Fruit fly (Drosophila melanogaster) whole organism, embryonic: ENCODE results near the gene Rtnl1.

ENCODE experiments used
- Antp ChIP-seq: fragments of 200-800 bp; sonication (Bioruptor generic); optimal IDR thresholded peaks from 3 replicates; lab custom pipeline; 2016; ENCODE audit warnings: missing biosample characterization, missing genetic modification characterization
- Bgb ChIP-seq: fragments of 200-800 bp; sonication (Bioruptor generic); IDR thresholded peaks from 2 replicates; pipeline ENCODE4 v1.3.6; 2022; ENCODE audit warnings: missing biosample characterization, missing genetic modification characterization; ENCODE audit not compliant: partially characterized antibody
- CG10274 ChIP-seq: fragments of 200-800 bp; sonication (Bioruptor generic); optimal IDR thresholded peaks from 3 replicates; lab custom pipeline; 2017; ENCODE audit warnings: missing biosample characterization, mild to moderate bottlenecking, missing genetic modification characterization
- CG11456 ChIP-seq: fragments of 200-800 bp; sonication (Bioruptor generic); IDR thresholded peaks from 3 replicates; pipeline ENCODE4 v1.3.6; 2022; ENCODE audit warnings: missing biosample characterization, missing genetic modification characterization
- CG11723 ChIP-seq: fragments of 200-800 bp; sonication (Bioruptor generic); optimal IDR thresholded peaks from 2 replicates; lab custom pipeline; 2017; ENCODE audit warnings: missing biosample characterization, mild to moderate bottlenecking, missing genetic modification characterization
- CG12155 ChIP-seq: fragments of 200-800 bp; sonication (Bioruptor generic); optimal IDR thresholded peaks from 3 replicates; lab custom pipeline; 2016; ENCODE audit warnings: missing biosample characterization, missing genetic modification characterization
- CG13894 ChIP-seq: fragments of 200-800 bp; sonication (Bioruptor generic); optimal IDR thresholded peaks from 3 replicates; lab custom pipeline; 2018; ENCODE audit warnings: missing biosample characterization, mild to moderate bottlenecking, missing genetic modification characterization, moderate library complexity
- CG14965 ChIP-seq: fragments of 200-800 bp; sonication (Bioruptor generic); optimal IDR thresholded peaks from 2 replicates; lab custom pipeline; 2016; ENCODE audit warnings: missing biosample characterization, missing genetic modification characterization, borderline replicate concordance
- CG17359 ChIP-seq: fragments of 200-800 bp; sonication (Bioruptor generic); optimal IDR thresholded peaks from 3 replicates; lab custom pipeline; 2018; ENCODE audit warnings: missing biosample characterization, mild to moderate bottlenecking, missing genetic modification characterization, moderate library complexity
- CG18011 ChIP-seq: fragments of 200-800 bp; sonication (Bioruptor generic); optimal IDR thresholded peaks from 2 replicates; lab custom pipeline; 2017; ENCODE audit warnings: missing biosample characterization, missing genetic modification characterization, mild to moderate bottlenecking, moderate library complexity, missing genotype
- CG2889 ChIP-seq: fragments of 200-800 bp; sonication (Bioruptor generic); IDR thresholded peaks from 3 replicates; pipeline ENCODE4 v1.3.6; 2022; ENCODE audit warnings: missing biosample characterization, missing genetic modification characterization
- CG6272 ChIP-seq: fragments of 200-800 bp; sonication (Bioruptor generic); IDR thresholded peaks from 2 replicates; pipeline ENCODE4 v1.3.6; 2022; ENCODE audit warnings: missing biosample characterization, missing genetic modification characterization
- CG6813 ChIP-seq: fragments of 200-800 bp; sonication (Bioruptor generic); optimal IDR thresholded peaks from 2 replicates; lab custom pipeline; 2017; ENCODE audit warnings: missing biosample characterization, missing genetic modification characterization, mild to moderate bottlenecking, moderate library complexity, missing genetic modification reagents
- CG9437 ChIP-seq: fragments of 200-800 bp; sonication (Bioruptor generic); optimal IDR thresholded peaks from 2 replicates; lab custom pipeline; 2018; ENCODE audit warnings: missing biosample characterization, mild to moderate bottlenecking, missing genetic modification characterization
- D19A ChIP-seq: fragments of 200-800 bp; optimal IDR thresholded peaks from 3 replicates; lab custom pipeline; 2019; ENCODE audit warnings: missing biosample characterization, mild to moderate bottlenecking, missing genetic modification characterization, moderate library complexity
- Dad ChIP-seq: fragments of 200-800 bp; sonication (Bioruptor generic); optimal IDR thresholded peaks from 3 replicates; lab custom pipeline; 2016; ENCODE audit warnings: missing biosample characterization, missing genetic modification characterization
- Dip2 ChIP-seq: fragments of 200-800 bp; sonication (Bioruptor generic); IDR thresholded peaks from 2 replicates; pipeline ENCODE4 v1.3.6; 2022; ENCODE audit warnings: missing biosample characterization, missing genetic modification characterization
- E2f2 ChIP-seq: fragments of 200-800 bp; sonication (Bioruptor generic); IDR thresholded peaks from 2 replicates; pipeline ENCODE4 v1.3.6; 2022; ENCODE audit warnings: missing biosample characterization, missing genetic modification characterization
- Ets65A ChIP-seq: fragments of 200-800 bp; sonication (Bioruptor generic); peaks from one replicate; lab custom pipeline; 2016; ENCODE audit warnings: missing biosample characterization, missing genetic modification characterization
- Fer1 ChIP-seq: fragments of 200-800 bp; sonication (Bioruptor generic); optimal IDR thresholded peaks from 2 replicates; lab custom pipeline; 2017; ENCODE audit warnings: missing biosample characterization, mild to moderate bottlenecking, missing genetic modification characterization
- Gsc ChIP-seq: fragments of 200-800 bp; sonication (Bioruptor generic); IDR thresholded peaks from 2 replicates; pipeline ENCODE4 v1.3.6; 2022; ENCODE audit warnings: missing biosample characterization, missing genetic modification characterization
- Hmx ChIP-seq: fragments of 200-800 bp; sonication (Bioruptor generic); optimal IDR thresholded peaks from 2 replicates; lab custom pipeline; 2016; ENCODE audit warnings: missing biosample characterization, missing genetic modification characterization
- Hr3 ChIP-seq: fragments of 200-800 bp; sonication (Bioruptor generic); optimal IDR thresholded peaks from 3 replicates; lab custom pipeline; 2016; ENCODE audit warnings: missing biosample characterization, missing genetic modification characterization
- MBD-R2 ChIP-seq: fragments of 200-800 bp; sonication (Bioruptor generic); IDR thresholded peaks from 2 replicates; pipeline ENCODE4 v1.3.6; 2022; ENCODE audit warnings: missing biosample characterization, missing genetic modification characterization
- Max ChIP-seq: fragments of 200-800 bp; sonication (Bioruptor generic); optimal IDR thresholded peaks from 2 replicates; lab custom pipeline; 2016; ENCODE audit warnings: missing biosample characterization, mild to moderate bottlenecking, missing genetic modification characterization
- Poxn ChIP-seq: fragments of 200-800 bp; sonication (Bioruptor generic); IDR thresholded peaks from 2 replicates; pipeline ENCODE4 v1.3.6; 2022; ENCODE audit warnings: missing biosample characterization, missing genetic modification characterization
- Sox100B ChIP-seq: fragments of 200-800 bp; sonication (Bioruptor generic); optimal IDR thresholded peaks from 3 replicates; lab custom pipeline; 2018; ENCODE audit warnings: missing biosample characterization, mild to moderate bottlenecking, missing genetic modification characterization
- al ChIP-seq: fragments of 200-800 bp; sonication (Bioruptor generic); IDR thresholded peaks from 2 replicates; pipeline ENCODE4 v1.3.6; 2022; ENCODE audit warnings: missing biosample characterization, missing genetic modification characterization
- amos ChIP-seq: fragments of 200-800 bp; sonication (Bioruptor generic); IDR thresholded peaks from 2 replicates; pipeline ENCODE4 v1.3.6; 2022; ENCODE audit warnings: missing biosample characterization, missing genetic modification characterization; ENCODE audit not compliant: partially characterized antibody
- ase ChIP-seq: fragments of 200-800 bp; sonication (Bioruptor generic); IDR thresholded peaks from 3 replicates; pipeline ENCODE4 v1.3.6; 2022; ENCODE audit warnings: missing biosample characterization, missing genetic modification characterization
- bcd ChIP-seq: fragments of 200-800 bp; sonication (Bioruptor generic); optimal IDR thresholded peaks from 2 replicates; lab custom pipeline; 2017; ENCODE audit warnings: missing biosample characterization, mild to moderate bottlenecking, missing genetic modification characterization
- chn ChIP-seq: fragments of 200-800 bp; sonication (Bioruptor generic); optimal IDR thresholded peaks from 2 replicates; lab custom pipeline; 2016; ENCODE audit warnings: missing biosample characterization, missing genetic modification characterization
- dati ChIP-seq: fragments of 200-800 bp; sonication (Bioruptor generic); IDR thresholded peaks from 2 replicates; pipeline ENCODE4 v1.3.6; 2022; ENCODE audit warnings: missing biosample characterization, missing genetic modification characterization
- ftz-f1 ChIP-seq: fragments of 200-800 bp; sonication (Bioruptor generic); optimal IDR thresholded peaks from 2 replicates; lab custom pipeline; 2016; ENCODE audit warnings: missing biosample characterization, missing genetic modification characterization
- gce ChIP-seq: fragments of 200-800 bp; sonication (Bioruptor generic); IDR thresholded peaks from 3 replicates; pipeline ENCODE4 v1.3.6; 2022; ENCODE audit warnings: missing biosample characterization, missing genetic modification characterization
- gcm2 ChIP-seq: fragments of 200-800 bp; sonication (Bioruptor generic); optimal IDR thresholded peaks from 2 replicates; lab custom pipeline; 2016; ENCODE audit warnings: missing biosample characterization, missing genetic modification characterization
- hb ChIP-seq: fragments of 200-800 bp; sonication (Bioruptor generic); IDR thresholded peaks from 3 replicates; pipeline ENCODE4 v1.3.6; 2022; ENCODE audit warnings: missing biosample characterization, missing genetic modification characterization; ENCODE audit not compliant: partially characterized antibody
- inv ChIP-seq: fragments of 200-800 bp; sonication (Bioruptor generic); IDR thresholded peaks from 2 replicates; pipeline ENCODE4 v1.3.6; 2022; ENCODE audit warnings: missing biosample characterization, missing genetic modification characterization; ENCODE audit not compliant: partially characterized antibody
- jing ChIP-seq: fragments of 200-800 bp; sonication (Bioruptor generic); optimal IDR thresholded peaks from 2 replicates; lab custom pipeline; 2018; ENCODE audit warnings: missing biosample characterization, mild to moderate bottlenecking, missing genetic modification characterization
- kay ChIP-seq: fragments of 200-800 bp; sonication (Bioruptor generic); optimal IDR thresholded peaks from 2 replicates; lab custom pipeline; 2016; ENCODE audit warnings: missing biosample characterization, missing genetic modification characterization
- nau ChIP-seq: fragments of 200-800 bp; sonication (Bioruptor generic); optimal IDR thresholded peaks from 3 replicates; lab custom pipeline; 2017; ENCODE audit warnings: missing biosample characterization, mild to moderate bottlenecking, missing genetic modification characterization, missing genetic modification reagents
- onecut ChIP-seq: fragments of 200-800 bp; sonication (Bioruptor generic); IDR thresholded peaks from 2 replicates; pipeline ENCODE4 v1.3.6; 2022; ENCODE audit warnings: missing biosample characterization, missing genetic modification characterization
- otp ChIP-seq: fragments of 200-800 bp; sonication (Bioruptor generic); IDR thresholded peaks from 3 replicates; pipeline ENCODE4, ENCODE4 v1.3.6; 2022; ENCODE audit warnings: missing biosample characterization, missing genetic modification characterization
- pho ChIP-seq: fragments of 200-800 bp; sonication (Bioruptor generic); optimal IDR thresholded peaks from 2 replicates; lab custom pipeline; 2016; ENCODE audit warnings: missing biosample characterization, missing genetic modification characterization
- prd ChIP-seq, 3 experiments: fragments of >200 bp in 2 of 3; fragments of 200-800 bp in 1 of 3; sonication (Bioruptor generic) in 1 of 3; optimal IDR thresholded peaks in 2 of 3; IDR thresholded peaks in 1 of 3; 2 replicates in 2 of 3; 3 replicates in 1 of 3; pipeline versions ENCODE4 v1.3.6 to Lab custom; 2017 to 2022; ENCODE audit warnings: missing biosample characterization in 1 of 3, missing genetic modification characterization in 1 of 3
- pros ChIP-seq: fragments of 200-800 bp; sonication (Bioruptor generic); optimal IDR thresholded peaks from 3 replicates; lab custom pipeline; 2019; ENCODE audit warnings: missing biosample characterization, mild to moderate bottlenecking, missing genetic modification characterization, moderate library complexity
- pzg ChIP-seq: fragments of 200-800 bp; sonication (Bioruptor generic); optimal IDR thresholded peaks from 3 replicates; lab custom pipeline; 2018; ENCODE audit warnings: missing biosample characterization, mild to moderate bottlenecking, missing genetic modification characterization, moderate library complexity
- rib ChIP-seq: fragments of 200-800 bp; sonication (Bioruptor generic); IDR thresholded peaks from 2 replicates; pipeline ENCODE4 v1.3.6; 2022; ENCODE audit warnings: missing biosample characterization, missing genetic modification characterization
- ssp ChIP-seq: fragments of 200-800 bp; sonication (Bioruptor generic); IDR thresholded peaks from 2 replicates; pipeline ENCODE4 v1.3.6; 2022; ENCODE audit warnings: missing biosample characterization, missing genetic modification characterization
- ttk ChIP-seq: fragments of 200-800 bp; sonication (Bioruptor generic); IDR thresholded peaks from 2 replicates; pipeline ENCODE4 v2.1.2; 2022; ENCODE audit warnings: missing biosample characterization, missing genetic modification characterization
- zfh2 ChIP-seq: fragments of 200-800 bp; sonication (Bioruptor generic); optimal IDR thresholded peaks from 2 replicates; lab custom pipeline; 2016; ENCODE audit warnings: missing biosample characterization, missing genetic modification characterization

Rtnl1 gene

dm6 chr2L:4945300-4945699, 64.2 kb downstream of the Rtnl1 start, which contains the start of the genes mRpL24 and betaggt-I (continued):
- TF ChIP-seq nau (no peak), Poxn (GFP tag; lab: Robert Waterston, UW) (peak; percentile 86), onecut (GFP tag; lab: Robert Waterston, UW) (peak; percentile 89), ftz-f1 (peak; percentile 49), Sox100B (GFP tag; lab: Kevin White, UChicago) (peak; percentile 93), pros (GFP tag; lab: Kevin White, UChicago) (peak; percentile 29), MBD-R2 (GFP tag; lab: Robert Waterston, UW) (peak; percentile 99), chn (GFP tag; lab: Kevin White, UChicago) (peak; percentile 89), al (GFP tag; lab: Robert Waterston, UW) (peak; percentile 95), Ets65A (GFP tag; lab: Kevin White, UChicago) (peak; percentile 94), Fer1 (GFP tag; lab: Kevin White, UChicago) (peak; percentile 96), E2f2 (GFP tag; lab: Robert Waterston, UW) (peak; percentile 81), gce (GFP tag; lab: Robert Waterston, UW) (peak; percentile 96), Gsc (GFP tag; lab: Robert Waterston, UW) (peak; percentile 84), prd (optimal IDR thresholded peaks at IDR 0.05; lab: Kevin White, UChicago) (no peak), prd (GFP tag; IDR thresholded peaks at IDR 0.05; lab: Robert Waterston, UW) (peak; percentile 97), Dad (peak; percentile 49), inv (no peak), Hmx (GFP tag; lab: Kevin White, UChicago) (peak; percentile 80), ase (peak; percentile 97), Hr3 (peak; percentile 96), CG13894 (tag; lab: Kevin White, UChicago) (peak; percentile 96), amos (GFP tag; lab: Robert Waterston, UW) (no peak), Bgb (GFP tag; lab: Robert Waterston, UW) (no peak), pzg (GFP tag; lab: Kevin White, UChicago) (peak; percentile 54), CG2889 (GFP tag; lab: Robert Waterston, UW) (peak; percentile 95), bcd (peak; percentile 97), ttk (peak; percentile 98), Max (GFP tag; lab: Kevin White, UChicago) (peak; percentile 94), rib (GFP tag; lab: Robert Waterston, UW) (peak; percentile 92), Dip2 (GFP tag; lab: Robert Waterston, UW) (peak; percentile 51; the same call in 1 of the 2 replicates), ssp (peak; percentile 88), CG14965 (GFP tag; lab: Kevin White, UChicago) (no peak), Antp (GFP tag; lab: Kevin White, UChicago) (peak; percentile 47), pho (GFP tag; lab: Kevin White, UChicago) (peak; percentile 89), CG12155 (peak; percentile 94), CG11456 (peak; percentile 94), gcm2 (GFP tag; lab: Kevin White, UChicago) (peak; percentile 70), hb (GFP tag; lab: Robert Waterston, UW) (no peak), otp (GFP tag; lab: Robert Waterston, UW) (peak; percentile 95), CG18011 (GFP tag; lab: Kevin White, UChicago) (peak; percentile 85), CG11723 (GFP tag; lab: Kevin White, UChicago) (no peak), kay (GFP tag; lab: Kevin White, UChicago) (peak; percentile 94), CG6272 (GFP tag; lab: Robert Waterston, UW) (peak; percentile 92), CG10274 (GFP tag; lab: Kevin White, UChicago) (peak; percentile 71), CG17359 (tag; lab: Kevin White, UChicago) (peak; percentile 97), dati (peak; percentile 79), D19A (tag; lab: Kevin White, UChicago) (peak; percentile 93), zfh2 (GFP tag; lab: Kevin White, UChicago) (peak; percentile 87), CG9437 (GFP tag; lab: Kevin White, UChicago) (peak; percentile 87), CG6813 (GFP tag; lab: Kevin White, UChicago) (peak; percentile 86), jing (peak; percentile 75)
